Worm (Caenorhabditis elegans): ENCODE measurements around the gene hlh-6.

hlh-6 gene

DNA sequence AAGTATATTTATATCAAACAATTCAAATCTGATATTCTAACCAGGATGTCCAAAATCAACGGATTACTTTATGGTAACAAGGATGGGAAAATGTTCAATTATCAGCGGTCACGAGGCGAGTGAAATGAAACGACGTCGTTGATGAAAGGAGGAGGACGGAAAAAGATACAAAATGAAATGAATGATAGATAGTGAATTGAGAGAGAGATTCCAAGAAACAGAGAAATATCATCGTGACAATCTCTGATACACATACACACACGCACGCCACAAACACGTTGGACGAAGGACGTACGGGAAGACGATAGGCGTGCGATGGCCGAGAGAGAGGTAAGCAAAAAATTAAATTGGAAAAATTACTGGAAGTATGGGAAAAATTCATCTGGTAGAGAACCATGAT is 13.6 kb downstream of the hlh-6 start (continued):
- no peak for TF ChIP-seq ceh-90 (tag; optimal IDR thresholded peaks at IDR 0.05)

DNA sequence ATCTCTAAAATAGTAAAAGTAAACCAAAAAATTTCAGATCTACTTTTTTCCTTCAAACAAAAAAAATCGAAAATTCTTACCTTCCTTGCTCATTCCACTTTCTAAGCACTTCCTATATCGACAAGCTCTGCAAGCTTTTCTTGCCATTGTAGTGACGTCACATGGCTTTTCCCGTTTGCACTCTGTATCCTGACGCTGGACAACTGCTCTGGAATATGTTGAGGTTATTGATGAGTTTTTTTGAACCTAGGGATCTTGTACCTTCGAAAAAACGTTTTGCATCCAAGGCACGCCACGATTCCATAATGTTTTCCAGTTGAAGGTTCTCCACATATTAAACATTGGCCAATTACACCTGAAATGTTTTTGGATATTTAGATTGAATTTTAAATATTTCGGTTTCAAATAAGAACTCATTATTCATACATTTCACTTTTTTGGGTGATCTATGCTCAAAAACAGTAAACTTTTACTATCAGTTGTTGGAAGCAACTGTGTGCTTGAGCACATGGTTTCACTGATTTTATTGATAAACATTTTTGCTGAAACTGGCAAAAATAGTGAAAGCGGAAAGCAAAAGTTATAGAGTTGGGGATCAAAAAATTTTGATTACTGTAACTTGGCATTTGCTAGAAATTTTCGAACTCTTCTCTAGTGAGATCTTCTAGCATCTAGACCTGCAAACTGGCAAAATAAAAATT is 14.5 kb downstream of the hlh-6 start:
- TF ChIP-seq Y116A8C.19 (tag; optimal IDR thresholded peaks at IDR 0.05; ENCODE audit: borderline replicate concordance) (no peak), snu-23 (GFP tag; optimal IDR thresholded peaks at IDR 0.05) (peak; percentile 9), sptf-1 (tag; optimal IDR thresholded peaks at IDR 0.05) (no peak), lin-15B (tag; optimal IDR thresholded peaks at IDR 0.05) (no peak), hlh-17 (GFP tag; optimal IDR thresholded peaks at IDR 0.05; ENCODE audit: borderline replicate concordance) (no peak), vab-15 (tag; optimal IDR thresholded peaks at IDR 0.05) (no peak), unc-86 (tag; optimal IDR thresholded peaks at IDR 0.05) (no peak), C34B4.2 (tag; optimal IDR thresholded peaks at IDR 0.05) (no peak), dpl-1 (GFP tag; optimal IDR thresholded peaks at IDR 0.05) (no peak), pqm-1 (tag; optimal IDR thresholded peaks at IDR 0.05) (no peak), ceh-8 (GFP tag; optimal IDR thresholded peaks at IDR 0.05) (no peak), nhr-20 (tag; optimal IDR thresholded peaks at IDR 0.05) (no peak), ceh-63 (GFP tag; optimal IDR thresholded peaks at IDR 0.05) (no peak), lir-3 (tag; optimal IDR thresholded peaks at IDR 0.05; ENCODE audit: poor library complexity) (no peak), nhr-84 (tag; optimal IDR thresholded peaks at IDR 0.05) (no peak), ces-1 (GFP tag; optimal IDR thresholded peaks at IDR 0.05) (no peak), ceh-82 (tag; optimal IDR thresholded peaks at IDR 0.05) (no peak), hpl-2 (GFP tag; optimal IDR thresholded peaks at IDR 0.05) (no peak), tbx-2 (tag; optimal IDR thresholded peaks at IDR 0.05) (no peak), nhr-77 (tag; optimal IDR thresholded peaks at IDR 0.05) (no peak), ceh-88 (GFP tag; IDR thresholded peaks at IDR 0.05) (no peak), mef-2 (tag; optimal IDR thresholded peaks at IDR 0.05) (no peak), zip-4 (GFP tag; optimal IDR thresholded peaks at IDR 0.05) (no peak), aha-1 (tag; optimal IDR thresholded peaks at IDR 0.05) (no peak), irx-1 (tag; optimal IDR thresholded peaks at IDR 0.05) (no peak), nhr-71 (tag; optimal IDR thresholded peaks at IDR 0.05) (peak; percentile 46), swsn-7 (tag; optimal IDR thresholded peaks at IDR 0.05) (no peak), nhr-19 (GFP tag; conservative IDR thresholded peaks at IDR 0.05) (peak; percentile 35), nhr-76 (tag; optimal IDR thresholded peaks at IDR 0.05) (no peak), unc-62 (GFP tag; optimal IDR thresholded peaks at IDR 0.05) (no peak), unc-98 (GFP tag; IDR thresholded peaks at IDR 0.05) (no peak), isw-1 (GFP tag; IDR thresholded peaks at IDR 0.05) (no peak), ets-5 (GFP tag; IDR thresholded peaks at IDR 0.05) (no peak), lin-39 (tag; optimal IDR thresholded peaks at IDR 0.05) (peak; percentile 36), egl-27 (tag; optimal IDR thresholded peaks at IDR 0.05) (no peak), sup-37 (GFP tag; optimal IDR thresholded peaks at IDR 0.05) (no peak), zag-1 (tag; optimal IDR thresholded peaks at IDR 0.05) (no peak), elt-2 (tag; optimal IDR thresholded peaks at IDR 0.05) (peak; percentile 43), nhr-11 (tag; optimal IDR thresholded peaks at IDR 0.05) (peak; percentile 46), blmp-1 (tag; optimal IDR thresholded peaks at IDR 0.05) (no peak), F16B12.6 (tag; optimal IDR thresholded peaks at IDR 0.05) (no peak), C16A3.4 (tag; optimal IDR thresholded peaks at IDR 0.05) (no peak), rnt-1 (tag; optimal IDR thresholded peaks at IDR 0.05) (peak; percentile 59), lin-13 (GFP tag; optimal IDR thresholded peaks at IDR 0.05) (no peak), efl-1 (optimal IDR thresholded peaks at IDR 0.05) (no peak), efl-1 (GFP tag; optimal IDR thresholded peaks at IDR 0.05 in 1 of 2) (peak in 1 of 2 experiments; percentile 37), lin-35 (GFP tag; optimal IDR thresholded peaks at IDR 0.05) (peak in 1 of 2 experiments; percentile 11), ztf-4 (tag; optimal IDR thresholded peaks at IDR 0.05) (peak; percentile 36), C04F5.9 (tag; optimal IDR thresholded peaks at IDR 0.05) (no peak), skn-1 (tag; optimal IDR thresholded peaks at IDR 0.05) (no peak)

Data from whole organism, L1 larva.